Fruit fly (Drosophila melanogaster) S2 (cell line): ENCODE data around the gene Doc2.

Experiments used
- CG8478 ChIP-seq: fragments of >200 bp; optimal IDR thresholded peaks from 2 replicates; lab custom pipeline; 2018
- CTCF ChIP-seq, 2 experiments: fragments of >200 bp; optimal IDR thresholded peaks; 2 replicates each; lab custom pipeline; 2018

dm6 chr3L:8968437-8968836, 50.6 kb downstream of the Doc2 start, which contains the start of gene CG5026:
- TF ChIP-seq CG8478 (lab: Kevin White, UChicago) (no peak), CTCF (optimal IDR thresholded peaks at IDR 0.05; lab: Kevin White, UChicago) (no peak)
